Worm (Caenorhabditis elegans) whole organism, late embryonic: ENCODE measurements around the gene C07D8.6.

Experiments used
- C08G9.2 ChIP-seq: sonication (generic microtip); optimal IDR thresholded peaks from 2 replicates; lab custom pipeline; 2016; ENCODE audit warnings: mild to moderate bottlenecking, missing genetic modification characterization, moderate library complexity, missing compliant biosample characterization
- C38D4.7 ChIP-seq: fragments of 200-800 bp; sonication (Bioruptor generic); optimal IDR thresholded peaks from 2 replicates; lab custom pipeline; 2018; ENCODE audit warnings: mild to moderate bottlenecking, missing genetic modification characterization, moderate library complexity, missing compliant biosample characterization
- K02D7.2 ChIP-seq: sonication (generic microtip); optimal IDR thresholded peaks from 2 replicates; lab custom pipeline; 2017; ENCODE audit warnings: mild to moderate bottlenecking, missing genetic modification characterization, missing compliant biosample characterization
- Y22D7AL.16 ChIP-seq: sonication (generic microtip); optimal IDR thresholded peaks from 2 replicates; lab custom pipeline; 2016; ENCODE audit warnings: missing genetic modification characterization, missing compliant biosample characterization
- ama-1 ChIP-seq: fragments of 150-350 bp; optimal IDR thresholded peaks from 2 replicates; lab custom pipeline; 2014
- ceh-2 ChIP-seq: sonication (generic microtip); optimal IDR thresholded peaks from 2 replicates; lab custom pipeline; 2016; ENCODE audit warnings: missing genotype, missing genetic modification characterization, missing compliant biosample characterization
- ceh-22 ChIP-seq: sonication (generic microtip); optimal IDR thresholded peaks from 2 replicates; lab custom pipeline; 2017; ENCODE audit warnings: missing biosample characterization, missing genetic modification characterization
- ceh-24 ChIP-seq: sonication (generic microtip); optimal IDR thresholded peaks from 2 replicates; lab custom pipeline; 2016; ENCODE audit warnings: mild to moderate bottlenecking, missing genetic modification characterization, missing compliant biosample characterization
- ceh-31 ChIP-seq: sonication (generic microtip); optimal IDR thresholded peaks from 2 replicates; lab custom pipeline; 2016; ENCODE audit warnings: missing genetic modification characterization, missing compliant biosample characterization
- ceh-34 ChIP-seq: sonication (generic microtip); optimal IDR thresholded peaks from 2 replicates; lab custom pipeline; 2016; ENCODE audit warnings: mild to moderate bottlenecking, missing genetic modification characterization, missing compliant biosample characterization
- ceh-45 ChIP-seq: fragments of 200-800 bp; sonication (Bioruptor generic); IDR thresholded peaks from 2 replicates; pipeline ENCODE4 v1.3.6; 2022; ENCODE audit warnings: missing genetic modification reagents, missing genetic modification characterization, missing compliant biosample characterization
- ceh-6 ChIP-seq: fragments of 200-800 bp; sonication (Bioruptor generic); optimal IDR thresholded peaks from 2 replicates; lab custom pipeline; 2018; ENCODE audit warnings: mild to moderate bottlenecking, missing genetic modification characterization, missing compliant biosample characterization
- ceh-9 ChIP-seq: sonication (generic microtip); optimal IDR thresholded peaks from 2 replicates; lab custom pipeline; 2016; ENCODE audit warnings: mild to moderate bottlenecking, missing genetic modification characterization, inconsistent platforms, missing compliant biosample characterization
- che-1 ChIP-seq: sonication (generic microtip); optimal IDR thresholded peaks from 2 replicates; lab custom pipeline; 2016; ENCODE audit warnings: mild to moderate bottlenecking, missing genetic modification characterization, missing compliant biosample characterization
- dmd-4 ChIP-seq: sonication (generic microtip); optimal IDR thresholded peaks from 2 replicates; lab custom pipeline; 2016; ENCODE audit warnings: borderline replicate concordance, missing genetic modification characterization, missing compliant biosample characterization
- dve-1 ChIP-seq: sonication (generic microtip); optimal IDR thresholded peaks from 2 replicates; lab custom pipeline; 2017; ENCODE audit warnings: antibody characterized with exemption, mild to moderate bottlenecking, missing genetic modification characterization, missing compliant biosample characterization
- elt-2 ChIP-seq: sonication (generic microtip); optimal IDR thresholded peaks from 2 replicates; lab custom pipeline; 2016; ENCODE audit warnings: missing genetic modification reagents, missing genetic modification characterization, missing compliant biosample characterization
- elt-4 ChIP-seq: sonication (generic microtip); optimal IDR thresholded peaks from 2 replicates; lab custom pipeline; 2016; ENCODE audit warnings: missing genetic modification characterization, missing compliant biosample characterization
- ets-4 ChIP-seq: sonication (generic microtip); optimal IDR thresholded peaks from 2 replicates; lab custom pipeline; 2016; ENCODE audit warnings: missing genetic modification characterization, missing compliant biosample characterization
- gmeb-2 ChIP-seq: sonication (generic microtip); optimal IDR thresholded peaks from 2 replicates; lab custom pipeline; 2016; ENCODE audit warnings: missing genetic modification characterization, inconsistent platforms, missing compliant biosample characterization
- hlh-30 ChIP-seq: sonication (generic microtip); optimal IDR thresholded peaks from 2 replicates; lab custom pipeline; 2017; ENCODE audit warnings: antibody characterized with exemption, missing genetic modification characterization, missing compliant biosample characterization; ENCODE audit not compliant: insufficient read depth
- lim-6 ChIP-seq: sonication (generic microtip); optimal IDR thresholded peaks from 2 replicates; lab custom pipeline; 2016; ENCODE audit warnings: missing genetic modification characterization, missing compliant biosample characterization
- lin-11 ChIP-seq: fragments of 200-800 bp; sonication (Bioruptor generic); optimal IDR thresholded peaks from 2 replicates; lab custom pipeline; 2018; ENCODE audit warnings: mild to moderate bottlenecking, missing genetic modification characterization, missing compliant biosample characterization
- mec-3 ChIP-seq: sonication (generic microtip); optimal IDR thresholded peaks from 2 replicates; lab custom pipeline; 2016; ENCODE audit warnings: borderline replicate concordance, missing genetic modification characterization, missing compliant biosample characterization
- nfya-1 ChIP-seq: sonication (generic microtip); optimal IDR thresholded peaks from 2 replicates; lab custom pipeline; 2017; ENCODE audit warnings: missing genetic modification characterization, mild to moderate bottlenecking, missing compliant biosample characterization, antibody characterized with exemption, moderate library complexity
- nhr-232 ChIP-seq: sonication (generic microtip); optimal IDR thresholded peaks from 2 replicates; lab custom pipeline; 2016; ENCODE audit warnings: missing genetic modification characterization, missing compliant biosample characterization
- npax-4 ChIP-seq: sonication (generic microtip); optimal IDR thresholded peaks from 2 replicates; lab custom pipeline; 2016; ENCODE audit warnings: missing genetic modification characterization, missing compliant biosample characterization
- pax-1 ChIP-seq: fragments of 150-350 bp; optimal IDR thresholded peaks from 2 replicates; lab custom pipeline; 2014; ENCODE audit warnings: missing biosample characterization, missing genetic modification characterization
- pqm-1 ChIP-seq: sonication (generic microtip); optimal IDR thresholded peaks from 2 replicates; lab custom pipeline; 2016; ENCODE audit warnings: missing genetic modification characterization, missing compliant biosample characterization
- ref-2 ChIP-seq: sonication (generic microtip); optimal IDR thresholded peaks from 2 replicates; lab custom pipeline; 2016; ENCODE audit warnings: missing genetic modification characterization, missing compliant biosample characterization
- sox-4 ChIP-seq: sonication (generic microtip); optimal IDR thresholded peaks from 2 replicates; lab custom pipeline; 2017; ENCODE audit warnings: mild to moderate bottlenecking, missing genetic modification characterization, inconsistent platforms, missing compliant biosample characterization
- syd-9 ChIP-seq: sonication (generic microtip); optimal IDR thresholded peaks from 2 replicates; lab custom pipeline; 2016; ENCODE audit warnings: mild to moderate bottlenecking, missing genetic modification characterization, moderate library complexity, missing compliant biosample characterization
- tbx-2 ChIP-seq: sonication (generic microtip); optimal IDR thresholded peaks from 2 replicates; lab custom pipeline; 2016; ENCODE audit warnings: missing genetic modification characterization, missing compliant biosample characterization
- unc-3 ChIP-seq, 2 experiments: fragments of 200-800 bp in 1 of 2; sonication (Bioruptor generic) in 1 of 2; sonication (generic microtip) in 1 of 2; conservative IDR thresholded peaks in 1 of 2; optimal IDR thresholded peaks in 1 of 2; 2 replicates each; pipeline versions ENCODE4 v1.3.6 to Lab custom; 2016 to 2022; ENCODE audit warnings: missing compliant biosample characterization in 2 of 2, missing genetic modification characterization in 2 of 2, missing genetic modification reagents in 1 of 2
- unc-55 ChIP-seq: sonication (generic microtip); optimal IDR thresholded peaks from 2 replicates; lab custom pipeline; 2017; ENCODE audit warnings: missing biosample characterization, missing genetic modification reagents, missing genetic modification characterization
- unc-86 ChIP-seq: sonication (generic microtip); optimal IDR thresholded peaks from 2 replicates; lab custom pipeline; 2016; ENCODE audit warnings: missing genetic modification characterization, missing compliant biosample characterization
- ztf-16 ChIP-seq: sonication (generic microtip); optimal IDR thresholded peaks from 2 replicates; lab custom pipeline; 2017; ENCODE audit warnings: missing genetic modification characterization, missing compliant biosample characterization

The C07D8.6 gene

DNA sequence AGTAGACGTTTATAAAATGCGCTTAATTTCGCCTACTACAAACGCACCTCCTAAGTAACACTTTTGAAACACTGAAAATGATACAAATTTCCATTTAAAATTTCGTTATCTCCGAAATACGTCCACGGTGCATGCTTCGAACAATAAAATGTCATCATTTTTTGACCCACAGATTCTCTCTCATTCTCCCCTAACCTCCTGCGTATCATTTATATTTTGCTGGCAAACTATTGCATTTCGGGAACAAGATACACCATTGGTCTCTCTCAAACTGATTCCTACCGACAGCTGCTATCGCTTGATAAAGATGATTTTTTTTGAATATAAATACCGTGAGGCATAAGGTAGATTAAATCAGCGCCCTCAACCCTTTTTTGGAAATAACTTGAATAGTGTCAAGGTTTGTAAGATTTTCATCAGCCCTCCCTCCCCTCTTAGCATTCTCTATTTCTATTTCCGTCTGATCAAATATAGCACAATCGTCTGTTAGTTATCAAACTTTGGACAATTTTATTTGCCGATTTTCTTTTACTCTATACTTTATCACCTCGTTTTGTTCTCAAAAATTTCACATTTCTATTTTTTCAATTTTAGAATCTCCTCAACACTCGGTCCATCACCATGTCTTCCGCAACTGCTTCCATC is at the start of gene C07D8.6:
TSS of gene C07D8.6 (plus strand) at position 595 of the 645 bp plus-strand sequence.
- TF ChIP-seq dve-1 (tag; lab: Kevin White, UChicago) = peak; percentile 4
- TF ChIP-seq ceh-2 (tag; lab: Kevin White, UChicago) = no peak
- no peak for TF ChIP-seq pax-1 (tag; lab: Kevin White, UChicago)
- TF ChIP-seq nfya-1 (tag; lab: Kevin White, UChicago) = peak; percentile 21
- peak; percentile 64 for TF ChIP-seq elt-2
- TF ChIP-seq, all 69 proteins: peak for 3

DNA sequence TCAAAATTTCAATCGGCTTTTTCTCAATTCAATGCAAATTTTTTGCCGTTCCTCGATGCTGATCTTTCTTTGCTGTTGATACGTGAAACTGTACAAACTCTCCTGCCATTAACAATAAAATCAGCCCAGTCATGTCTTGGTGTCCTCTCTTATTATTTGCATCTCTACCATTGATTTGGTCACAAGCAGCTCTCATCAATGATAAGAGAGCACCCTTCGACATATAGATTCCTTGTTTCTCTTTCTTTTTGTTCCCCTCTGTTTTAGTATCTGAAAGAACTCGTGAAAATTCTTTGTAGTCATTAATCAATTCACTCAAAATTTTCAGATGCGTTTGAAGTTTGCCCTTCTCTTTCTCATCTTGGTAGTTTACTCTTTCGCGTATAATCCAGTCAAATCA is 49.5 kb upstream of the C07D8.6 start, which contains the start of gene lron-7:
TSS of gene lron-7 (plus strand) at position 323 of the 400 bp plus-strand sequence.
- TF ChIP-seq K02D7.2 (tag; lab: Kevin White, UChicago) (no peak), npax-4 (tag; lab: Kevin White, UChicago) (no peak)

DNA sequence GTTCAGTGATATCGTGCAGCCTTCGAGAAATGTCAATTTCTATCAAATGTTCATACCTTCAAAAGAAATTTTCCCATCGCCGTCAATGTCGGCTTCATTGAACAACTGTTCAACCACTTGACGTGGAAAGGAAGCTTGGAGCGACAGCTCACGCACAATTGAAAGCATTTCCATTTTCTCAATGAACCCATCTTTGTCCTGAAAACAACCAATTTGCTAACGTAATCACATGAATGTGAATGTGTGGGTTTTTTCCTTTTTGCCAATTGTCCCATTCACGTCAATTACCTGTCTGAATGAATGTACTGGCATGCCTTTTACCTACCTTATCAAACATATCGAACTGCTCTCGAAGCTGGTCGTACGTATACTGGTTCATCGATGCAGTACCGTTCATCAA is 45.0 kb upstream of the C07D8.6 start:
- TF ChIP-seq gmeb-2 (tag; lab: Kevin White, UChicago) (no peak), dmd-4 (no peak), ama-1 (lab: Kevin White, UChicago) (no peak), ztf-16 (no peak), lim-6 (tag; lab: Kevin White, UChicago) (no peak), unc-55 (GFP tag; lab: Kevin White, UChicago) (no peak), ceh-31 (no peak), ceh-2 (tag; lab: Kevin White, UChicago) (no peak), C38D4.7 (GFP tag; lab: Kevin White, UChicago) (no peak), dve-1 (tag; lab: Kevin White, UChicago) (no peak), C08G9.2 (tag; lab: Kevin White, UChicago) (no peak), che-1 (no peak), nhr-232 (tag; lab: Kevin White, UChicago) (no peak), tbx-2 (tag; lab: Kevin White, UChicago) (no peak), ceh-45 (GFP tag; lab: Robert Waterston, UW) (no peak), ref-2 (tag; lab: Kevin White, UChicago) (no peak), sox-4 (no peak), ceh-22 (tag; lab: Kevin White, UChicago) (no peak), ceh-24 (tag; lab: Kevin White, UChicago) (no peak), elt-4 (tag; lab: Kevin White, UChicago) (no peak)
- TF ChIP-seq, all 69 proteins: peak for 0

DNA sequence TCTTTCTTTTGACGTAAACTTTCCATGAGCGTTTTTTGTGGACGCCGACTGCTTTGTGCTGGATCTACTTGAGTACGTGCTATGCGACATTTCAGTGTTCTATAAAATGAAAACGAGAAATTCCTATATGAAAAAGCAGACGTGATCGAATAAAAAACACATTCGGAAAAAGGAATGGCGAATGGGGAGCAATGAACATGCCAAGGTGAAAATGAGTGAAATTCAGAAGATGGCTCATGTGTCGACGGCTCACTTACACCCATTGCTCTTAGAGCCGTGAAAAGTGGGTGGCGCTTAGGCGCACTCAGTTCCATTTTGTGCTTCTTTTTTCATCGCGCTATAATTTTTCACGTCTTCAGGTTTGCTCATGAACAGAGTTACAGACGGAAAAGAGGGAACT is 42.7 kb upstream of the C07D8.6 start, which contains the start of gene K03A1.4:
TSS of gene K03A1.4 (minus strand) at position 101 of the 400 bp plus-strand sequence.
- TF ChIP-seq ceh-34 (tag; lab: Kevin White, UChicago) (no peak), ztf-16 (no peak), ets-4 (tag; lab: Kevin White, UChicago) (no peak), lin-11 (tag; lab: Kevin White, UChicago) (no peak), unc-86 (tag; lab: Kevin White, UChicago) (no peak), mec-3 (tag; lab: Kevin White, UChicago) (no peak), pqm-1 (tag; lab: Kevin White, UChicago) (no peak), ceh-9 (tag; lab: Kevin White, UChicago) (no peak), Y22D7AL.16 (tag; lab: Kevin White, UChicago) (no peak), ceh-6 (GFP tag; lab: Kevin White, UChicago) (no peak), hlh-30 (tag; lab: Kevin White, UChicago) (no peak), unc-3 (GFP tag; conservative IDR thresholded peaks at IDR 0.05; lab: Robert Waterston, UW) (no peak), unc-3 (tag; optimal IDR thresholded peaks at IDR 0.05; lab: Kevin White, UChicago) (no peak), syd-9 (tag; lab: Kevin White, UChicago) (no peak), K02D7.2 (tag; lab: Kevin White, UChicago) (no peak)
